Fruit fly (Drosophila melanogaster): Measurements from ENCODE around the gene brat.

The brat gene

DNA sequence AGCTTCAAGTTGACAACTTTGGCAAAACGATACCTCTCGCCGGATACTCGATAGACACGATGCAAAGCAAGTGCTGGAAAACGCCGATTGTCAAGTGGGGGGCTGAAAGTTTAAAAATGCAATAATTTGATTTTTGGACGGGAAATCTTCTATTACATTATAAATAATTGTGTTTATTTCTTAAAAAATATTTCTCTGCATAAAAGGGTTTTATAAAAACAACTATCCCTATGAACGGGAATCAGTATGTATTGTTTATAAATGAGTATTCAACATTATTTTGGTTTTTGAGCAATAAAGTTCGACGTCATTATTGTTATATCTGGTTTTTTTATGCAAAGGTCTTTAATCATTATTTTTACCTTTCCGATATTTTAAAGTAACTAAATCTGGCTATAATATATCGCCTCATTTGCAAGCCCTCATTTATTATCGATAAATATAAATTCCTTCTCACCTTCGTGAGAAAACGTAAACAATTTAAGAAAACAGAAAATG lies 1.7 kb upstream of the brat start, which contains the start of the genes AsnRS and DCTN6-p27:
Gene AsnRS (minus strand): TSS at position 50 of the 498 bp plus-strand sequence.
Gene DCTN6-p27 (plus strand): TSS at position 419 of the 498 bp plus-strand sequence.
- peak; percentile 86 for TF ChIP-seq toe (GFP tag; optimal IDR thresholded peaks at IDR 0.05)
- TF ChIP-seq CG33017 (tag; optimal IDR thresholded peaks at IDR 0.05), result peak; percentile 57
- peak; percentile 23 for TF ChIP-seq cic (GFP tag; optimal IDR thresholded peaks at IDR 0.05)
- peak; percentile 34 for TF ChIP-seq ovo (GFP tag; optimal IDR thresholded peaks at IDR 0.05)
- peak; percentile 72 for TF ChIP-seq CG7045 (GFP tag; optimal IDR thresholded peaks at IDR 0.05)
- TF ChIP-seq Clk (GFP tag; optimal IDR thresholded peaks at IDR 0.05), result peak; percentile 40
- TF ChIP-seq tj (GFP tag; optimal IDR thresholded peaks at IDR 0.05), result peak; percentile 60
- TF ChIP-seq CG1620 (GFP tag; optimal IDR thresholded peaks at IDR 0.05), result peak; percentile 91
- TF ChIP-seq Hr96 (GFP tag; optimal IDR thresholded peaks at IDR 0.05), result peak; percentile 41
- peak; percentile 45 for TF ChIP-seq CG12768 (GFP tag; optimal IDR thresholded peaks at IDR 0.05)
- TF ChIP-seq cnc (optimal IDR thresholded peaks at IDR 0.05), result no peak
- peak; percentile 77 for TF ChIP-seq CG7101 (tag; optimal IDR thresholded peaks at IDR 0.05)
- peak; percentile 57 for TF ChIP-seq CG14711 (tag; optimal IDR thresholded peaks at IDR 0.05)
- TF ChIP-seq kay (GFP tag; ENCODE audit: borderline replicate concordance), result no peak
- peak; percentile 68 for TF ChIP-seq pad (GFP tag; optimal IDR thresholded peaks at IDR 0.05)
- peak; percentile 75 for TF ChIP-seq CG11617 (GFP tag; optimal IDR thresholded peaks at IDR 0.05)
- TF ChIP-seq CG5204 (GFP tag; optimal IDR thresholded peaks at IDR 0.05), result no peak
- TF ChIP-seq Crg-1 (GFP tag; optimal IDR thresholded peaks at IDR 0.05), result peak; percentile 69
- TF ChIP-seq bab1 (GFP tag; optimal IDR thresholded peaks at IDR 0.05), result peak; percentile 78
- peak; percentile 88 for TF ChIP-seq Mnt (GFP tag; optimal IDR thresholded peaks at IDR 0.05)

DNA sequence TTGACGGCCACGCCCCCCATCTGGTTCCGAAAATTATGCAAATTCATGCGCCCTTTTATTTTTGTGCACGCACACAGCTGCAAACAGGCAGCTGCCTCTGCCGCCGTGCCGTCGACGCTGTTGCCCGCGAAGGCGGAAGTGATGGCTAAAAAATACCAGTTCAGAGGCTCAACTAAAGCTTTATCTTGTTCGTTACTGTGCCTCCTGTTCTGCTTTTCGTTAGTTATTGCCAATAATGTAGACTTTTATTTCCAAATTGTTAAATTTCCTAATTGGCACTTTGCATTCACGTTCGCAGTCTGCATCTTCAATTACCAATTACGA lies 712 bp downstream of the brat start:
- TF ChIP-seq toe (GFP tag; optimal IDR thresholded peaks at IDR 0.05), result no peak
- TF ChIP-seq ovo (GFP tag; optimal IDR thresholded peaks at IDR 0.05), result no peak
- no peak for TF ChIP-seq CG14711 (tag; optimal IDR thresholded peaks at IDR 0.05)

DNA sequence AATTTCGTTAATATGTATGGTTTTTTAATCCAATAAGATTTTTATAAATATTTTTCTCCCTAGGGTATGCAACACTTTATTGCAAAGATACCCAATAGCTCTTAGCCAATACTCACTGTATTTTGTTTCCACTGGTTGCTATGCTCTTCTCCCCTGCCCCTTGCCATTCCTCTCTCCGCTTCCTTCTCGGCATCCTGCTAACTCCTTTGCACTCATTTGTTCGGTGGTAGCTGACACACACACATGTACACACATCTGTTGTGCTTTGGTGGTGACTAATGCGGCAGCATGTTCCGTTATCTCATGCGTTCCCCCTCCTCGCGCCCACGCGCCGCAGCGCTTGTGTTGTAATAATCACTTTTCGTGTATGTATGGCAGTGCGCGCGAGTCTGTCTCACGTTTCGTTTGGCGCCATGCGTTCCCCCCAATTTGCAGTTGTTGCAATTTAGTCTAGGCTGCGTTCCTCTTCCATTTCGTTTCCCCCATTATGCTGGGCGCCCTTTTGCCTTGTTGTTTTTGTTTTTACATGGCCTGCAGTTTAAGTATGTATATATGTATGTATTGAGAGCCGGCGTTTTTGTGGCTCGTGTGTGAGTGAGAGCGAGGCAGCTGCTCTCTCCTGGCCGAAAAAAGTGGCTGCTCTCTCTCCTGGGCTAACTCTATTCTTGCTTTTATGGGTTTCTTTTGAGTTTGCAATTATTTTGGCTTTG lies 1.4 kb downstream of the brat start, which contains the start of gene Polr1D:
Gene Polr1D (minus strand): TSS at position 420 of the 710 bp plus-strand sequence.
- TF ChIP-seq Mnt (GFP tag; optimal IDR thresholded peaks at IDR 0.05) (peak; percentile 50), Hr96 (GFP tag; optimal IDR thresholded peaks at IDR 0.05) (no peak), ovo (GFP tag; optimal IDR thresholded peaks at IDR 0.05) (peak; percentile 80), tj (GFP tag; optimal IDR thresholded peaks at IDR 0.05) (peak; percentile 92), bab1 (GFP tag; optimal IDR thresholded peaks at IDR 0.05) (no peak), pad (GFP tag; optimal IDR thresholded peaks at IDR 0.05) (peak; percentile 98), CG7045 (GFP tag; optimal IDR thresholded peaks at IDR 0.05) (no peak)

DNA sequence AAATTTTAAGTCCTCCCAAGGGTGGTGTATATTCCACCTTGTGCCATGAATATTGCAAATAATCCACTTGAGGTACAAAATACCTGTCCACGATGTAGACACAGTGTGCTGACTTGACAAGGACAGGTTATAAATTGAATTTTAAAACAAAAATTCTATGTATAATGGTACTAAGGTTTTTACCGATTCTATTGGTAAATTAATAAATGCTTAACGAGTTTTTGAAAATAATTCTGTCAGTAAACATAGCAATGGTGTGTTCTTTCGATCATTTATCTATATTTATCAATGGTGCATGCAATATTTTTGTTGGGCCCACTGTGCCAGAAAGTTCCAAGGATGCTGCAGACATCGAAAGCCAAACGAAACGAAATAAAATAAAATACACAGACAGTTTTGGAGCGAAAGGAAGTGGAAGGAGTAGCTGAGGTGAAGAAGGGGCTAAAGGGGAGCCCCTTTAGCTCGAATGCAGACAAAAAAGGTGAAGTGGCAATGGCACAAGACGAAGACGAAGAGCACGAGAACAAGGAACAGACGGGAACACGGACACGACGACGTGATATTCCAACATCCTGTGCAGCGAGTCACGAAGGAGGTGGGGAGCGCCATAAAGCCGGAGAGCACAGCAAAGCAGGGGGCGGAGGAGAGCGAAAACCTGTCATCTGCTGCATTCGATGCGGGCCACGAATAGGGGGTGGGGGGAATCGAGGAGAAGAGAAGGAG lies 2.5 kb downstream of the brat start:
- TF ChIP-seq Mnt (GFP tag; optimal IDR thresholded peaks at IDR 0.05) (no peak), CG33017 (tag; optimal IDR thresholded peaks at IDR 0.05) (no peak), bab1 (GFP tag; optimal IDR thresholded peaks at IDR 0.05) (no peak)

DNA sequence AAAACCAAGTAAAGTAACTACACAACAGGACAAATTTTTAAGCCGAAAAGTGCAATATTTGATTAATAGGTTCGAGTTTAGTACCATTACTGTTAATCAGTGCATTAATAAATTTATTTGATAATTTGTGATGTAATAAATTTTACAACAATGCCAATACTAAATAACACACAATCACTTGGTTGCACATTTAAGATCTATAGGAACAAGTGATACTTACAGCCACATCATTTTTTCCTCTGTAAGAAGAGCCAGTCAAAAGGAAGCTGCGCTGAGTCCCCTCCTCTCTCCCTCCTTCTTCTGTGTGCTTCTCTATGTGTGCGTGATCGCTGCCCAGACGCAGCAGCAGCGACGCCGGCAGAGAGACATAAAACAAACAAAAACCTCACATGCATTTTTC lies 3.1 kb downstream of the brat start:
- TF ChIP-seq bab1 (GFP tag; optimal IDR thresholded peaks at IDR 0.05), result peak; percentile 11
- TF ChIP-seq Crg-1 (GFP tag; optimal IDR thresholded peaks at IDR 0.05), result no peak

DNA sequence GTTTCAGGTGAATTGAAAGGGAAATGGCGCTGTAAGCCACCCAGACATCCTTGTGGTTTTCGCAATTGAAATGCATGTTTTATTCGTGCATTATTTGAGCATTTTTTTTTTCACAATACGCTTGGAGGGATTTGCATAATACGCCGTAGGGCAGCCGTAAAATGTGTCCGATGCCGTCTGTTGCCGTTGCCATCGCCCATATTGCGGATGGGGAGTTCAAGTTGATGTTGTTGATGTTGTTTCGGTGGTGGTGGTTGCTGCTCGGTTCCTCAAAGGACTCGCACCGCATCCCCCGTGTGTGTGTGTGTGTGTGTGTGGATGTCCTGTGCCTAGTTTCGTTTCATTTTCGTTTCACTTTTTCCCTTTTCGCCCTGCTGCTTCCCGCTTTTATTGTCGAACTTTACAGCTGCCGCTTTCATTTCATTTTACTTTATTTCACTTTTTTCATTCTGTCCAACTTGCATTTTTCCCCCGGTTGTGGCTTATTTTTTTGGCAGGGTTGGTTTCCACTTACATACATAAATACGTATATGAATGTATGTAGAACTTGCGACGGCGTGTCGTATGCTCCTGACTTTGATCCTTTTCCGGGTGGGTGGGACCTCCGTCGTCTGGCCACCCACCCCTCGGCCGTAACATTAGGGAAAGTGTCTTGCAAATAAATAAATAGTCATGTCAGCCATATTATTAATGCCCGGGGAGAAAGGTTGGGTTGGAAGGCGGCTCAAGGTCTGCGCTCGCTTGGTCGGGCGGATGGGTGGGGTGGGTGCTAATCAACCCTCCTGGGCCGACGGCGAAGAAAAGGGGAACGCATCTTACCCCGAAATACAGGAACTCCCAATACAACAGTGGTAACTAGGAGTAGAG lies 4.1 kb downstream of the brat start:
- TF ChIP-seq CG33017 (tag; optimal IDR thresholded peaks at IDR 0.05) (no peak), CG1620 (GFP tag; optimal IDR thresholded peaks at IDR 0.05) (no peak), pad (GFP tag; optimal IDR thresholded peaks at IDR 0.05) (no peak), tj (GFP tag; optimal IDR thresholded peaks at IDR 0.05) (peak; percentile 65), bab1 (GFP tag; optimal IDR thresholded peaks at IDR 0.05) (no peak), CG11617 (GFP tag; optimal IDR thresholded peaks at IDR 0.05) (no peak), CG7101 (tag; optimal IDR thresholded peaks at IDR 0.05) (no peak)

All from whole organism, adult.